Worm (Caenorhabditis elegans) whole organism, young adult: ENCODE measurements around the gene aps-1.

Experiments
- B0261.1 ChIP-seq: sonication (generic microtip); optimal IDR thresholded peaks from 2 replicates; lab custom pipeline; 2016; ENCODE audit warnings: mild to moderate bottlenecking, missing genetic modification characterization, moderate library complexity, missing compliant biosample characterization
- B0336.3 ChIP-seq: fragments of 200-800 bp; sonication (Bioruptor generic); IDR thresholded peaks from 2 replicates; pipeline ENCODE4 v1.3.6; 2022; ENCODE audit warnings: missing genetic modification characterization, missing compliant biosample characterization
- F37B4.10 ChIP-seq: fragments of 200-800 bp; sonication (Bioruptor generic); IDR thresholded peaks from 2 replicates; pipeline ENCODE4 v1.3.6; 2022; ENCODE audit warnings: missing genetic modification characterization, missing compliant biosample characterization
- F57C9.4 ChIP-seq: sonication (generic microtip); optimal IDR thresholded peaks from 2 replicates; lab custom pipeline; 2017; ENCODE audit warnings: mild to moderate bottlenecking, missing genetic modification characterization, missing compliant biosample characterization
- K11D2.4 ChIP-seq: fragments of 200-800 bp; sonication (Bioruptor generic); IDR thresholded peaks from 2 replicates; pipeline ENCODE4 v1.3.6; 2022; ENCODE audit warnings: missing genetic modification reagents, missing genetic modification characterization, missing compliant biosample characterization
- Y53G8AR.9 ChIP-seq: fragments of 200-800 bp; sonication (Bioruptor generic); conservative IDR thresholded peaks from 2 replicates; pipeline ENCODE4 v1.3.6; 2022; ENCODE audit warnings: missing genetic modification reagents, missing genetic modification characterization, missing compliant biosample characterization
- aptf-2 ChIP-seq: fragments of 200-800 bp; sonication (Bioruptor generic); conservative IDR thresholded peaks from 2 replicates; pipeline ENCODE4 v1.3.6; 2022; ENCODE audit warnings: missing genetic modification reagents, missing genetic modification characterization, missing compliant biosample characterization
- attf-3 ChIP-seq: fragments of 200-800 bp; sonication (Bioruptor generic); conservative IDR thresholded peaks from 2 replicates; pipeline ENCODE4 v1.3.6; 2022; ENCODE audit warnings: missing genetic modification reagents, missing genetic modification characterization, missing compliant biosample characterization
- attf-6 ChIP-seq: fragments of 200-800 bp; sonication (Bioruptor generic); IDR thresholded peaks from 2 replicates; pipeline ENCODE4 v1.3.6; 2022; ENCODE audit warnings: missing genetic modification reagents, missing genetic modification characterization, missing compliant biosample characterization
- bed-2 ChIP-seq: fragments of 200-800 bp; sonication (Bioruptor generic); IDR thresholded peaks from 2 replicates; pipeline ENCODE4 v1.3.6; 2022; ENCODE audit warnings: missing genetic modification reagents, missing genetic modification characterization, missing compliant biosample characterization
- ccch-3 ChIP-seq: fragments of 200-800 bp; sonication (Bioruptor generic); optimal IDR thresholded peaks from 2 replicates; lab custom pipeline; 2018; ENCODE audit warnings: mild to moderate bottlenecking, missing genetic modification characterization, missing compliant biosample characterization
- cebp-1 ChIP-seq, 2 experiments: fragments of 200-800 bp in 1 of 2; sonication (Bioruptor generic) in 1 of 2; sonication (generic microtip) in 1 of 2; IDR thresholded peaks in 1 of 2; optimal IDR thresholded peaks in 1 of 2; 2 replicates each; pipeline versions ENCODE4 v1.3.6 to Lab custom; 2017 to 2022; ENCODE audit warnings: missing compliant biosample characterization in 2 of 2, missing genetic modification characterization in 2 of 2, mild to moderate bottlenecking in 1 of 2, missing genetic modification reagents in 1 of 2, moderate library complexity in 1 of 2
- die-1 ChIP-seq: sonication (generic microtip); optimal IDR thresholded peaks from 2 replicates; lab custom pipeline; 2016; ENCODE audit warnings: missing genotype, mild to moderate bottlenecking, missing genetic modification characterization, missing compliant biosample characterization
- egl-18 ChIP-seq: fragments of 200-800 bp; sonication (Bioruptor generic); IDR thresholded peaks from 2 replicates; pipeline ENCODE4 v1.3.6; 2022; ENCODE audit warnings: missing genetic modification reagents, missing genetic modification characterization, missing compliant biosample characterization
- ekl-4 ChIP-seq: fragments of 200-800 bp; sonication (Bioruptor generic); IDR thresholded peaks from 2 replicates; pipeline ENCODE4 v1.3.6; 2022; ENCODE audit warnings: missing genetic modification reagents, missing genetic modification characterization, missing compliant biosample characterization
- ets-4 ChIP-seq: fragments of 200-800 bp; sonication (Bioruptor generic); optimal IDR thresholded peaks from 2 replicates; lab custom pipeline; 2018; ENCODE audit warnings: mild to moderate bottlenecking, missing genetic modification characterization, missing compliant biosample characterization
- fkh-3 ChIP-seq: sonication (generic microtip); optimal IDR thresholded peaks from 2 replicates; lab custom pipeline; 2016; ENCODE audit warnings: mild to moderate bottlenecking, missing genetic modification characterization, missing compliant biosample characterization
- hmg-20 ChIP-seq: fragments of 200-800 bp; sonication (Bioruptor generic); IDR thresholded peaks from 2 replicates; pipeline ENCODE4 v1.3.6; 2022; ENCODE audit warnings: missing genetic modification reagents, missing genetic modification characterization, missing compliant biosample characterization
- lin-35 ChIP-seq, 3 experiments: fragments of 150-350 bp in 2 of 3; sonication (generic microtip) in 1 of 3; optimal IDR thresholded peaks; 2 replicates each; lab custom pipeline; 2014 to 2018; ENCODE audit warnings: missing biosample characterization in 3 of 3, missing genetic modification characterization in 3 of 3, missing genetic modification reagents in 3 of 3
- lin-54 ChIP-seq: fragments of 200-800 bp; sonication (Bioruptor generic); optimal IDR thresholded peaks from 2 replicates; lab custom pipeline; 2018; ENCODE audit warnings: mild to moderate bottlenecking, missing genetic modification characterization, missing compliant biosample characterization
- mxl-1 ChIP-seq: sonication (generic microtip); optimal IDR thresholded peaks from 2 replicates; lab custom pipeline; 2016; ENCODE audit warnings: missing genetic modification characterization, missing compliant biosample characterization
- nfya-1 ChIP-seq: sonication (generic microtip); optimal IDR thresholded peaks from 2 replicates; lab custom pipeline; 2017; ENCODE audit warnings: antibody characterized with exemption, missing compliant biosample characterization, missing genetic modification characterization, borderline replicate concordance; ENCODE audit not compliant: insufficient read depth
- nfyb-1 ChIP-seq: fragments of 200-800 bp; sonication (Bioruptor generic); IDR thresholded peaks from 2 replicates; pipeline ENCODE4 v1.3.6; 2022; ENCODE audit warnings: missing genetic modification reagents, missing genetic modification characterization, missing compliant biosample characterization
- rec-8 ChIP-seq, 2 experiments: sonication (generic microtip); optimal IDR thresholded peaks; 2 replicates each; lab custom pipeline; 2016; ENCODE audit warnings: mild to moderate bottlenecking in 2 of 2, missing genetic modification characterization in 2 of 2, missing genetic modification reagents in 2 of 2, missing genotype in 2 of 2, missing biosample characterization in 1 of 2, missing compliant biosample characterization in 1 of 2, moderate library complexity in 1 of 2
- sea-2 ChIP-seq: fragments of 200-800 bp; sonication (Bioruptor generic); IDR thresholded peaks from 2 replicates; pipeline ENCODE4 v1.3.6; 2022; ENCODE audit warnings: missing genetic modification characterization, missing compliant biosample characterization
- snpc-3.4 ChIP-seq: sonication (generic microtip); optimal IDR thresholded peaks from 2 replicates; lab custom pipeline; 2017; ENCODE audit warnings: missing genetic modification characterization, mild to moderate bottlenecking, missing compliant biosample characterization, antibody characterized with exemption, moderate library complexity, missing genotype, missing genetic modification reagents
- somi-1 ChIP-seq: fragments of 200-800 bp; sonication (Bioruptor generic); optimal IDR thresholded peaks from 2 replicates; lab custom pipeline; 2018; ENCODE audit warnings: mild to moderate bottlenecking, missing genetic modification characterization, missing compliant biosample characterization
- tbx-9 ChIP-seq: sonication (generic microtip); optimal IDR thresholded peaks from 2 replicates; lab custom pipeline; 2016; ENCODE audit warnings: borderline replicate concordance, missing genetic modification characterization, inconsistent platforms, missing compliant biosample characterization
- tlf-1 ChIP-seq: fragments of 200-800 bp; sonication (Bioruptor generic); optimal IDR thresholded peaks from 2 replicates; lab custom pipeline; 2018; ENCODE audit warnings: mild to moderate bottlenecking, missing genetic modification characterization, missing compliant biosample characterization
- unc-130 ChIP-seq: sonication (generic microtip); optimal IDR thresholded peaks from 2 replicates; lab custom pipeline; 2016; ENCODE audit warnings: missing genetic modification reagents, missing genetic modification characterization, missing compliant biosample characterization
- unc-62 ChIP-seq: fragments of 150-350 bp; optimal IDR thresholded peaks from 2 replicates; lab custom pipeline; 2014; ENCODE audit warnings: missing biosample characterization, missing genetic modification reagents, missing genetic modification characterization
- zfh-2 ChIP-seq: fragments of 200-800 bp; sonication (Bioruptor generic); conservative IDR thresholded peaks from 2 replicates; pipeline ENCODE4 v1.3.6; 2022; ENCODE audit warnings: missing genetic modification reagents, missing genetic modification characterization, missing compliant biosample characterization
- ztf-25 ChIP-seq: fragments of 200-800 bp; sonication (Bioruptor generic); IDR thresholded peaks from 2 replicates; pipeline ENCODE4 v1.3.6; 2022; ENCODE audit warnings: missing genetic modification reagents, missing genetic modification characterization, missing compliant biosample characterization
- ztf-3 ChIP-seq: fragments of 200-800 bp; sonication (Bioruptor generic); optimal IDR thresholded peaks from 2 replicates; lab custom pipeline; 2018; ENCODE audit warnings: mild to moderate bottlenecking, missing genetic modification characterization, missing compliant biosample characterization
- ztf-6 ChIP-seq: fragments of 200-800 bp; sonication (Bioruptor generic); IDR thresholded peaks from 2 replicates; pipeline ENCODE4 v1.3.6; 2022; ENCODE audit warnings: missing genetic modification reagents, missing genetic modification characterization, missing compliant biosample characterization

aps-1 gene

ce11 chrV:5973713-5974112 lies 44.1 kb upstream of the aps-1 start:
- TF ChIP-seq sea-2 (GFP tag; lab: Robert Waterston, UW) = no peak
- TF ChIP-seq attf-3 (GFP tag; lab: Robert Waterston, UW) = no peak

ce11 chrV:5975724-5976123 lies 42.0 kb upstream of the aps-1 start, which contains the start of gene acy-2:
TSS of gene acy-2 (plus strand) at chrV:5976024.
- no peak for TF ChIP-seq unc-130 (GFP tag; lab: Kevin White, UChicago)
- TF ChIP-seq tlf-1 (GFP tag; lab: Kevin White, UChicago) = no peak
- TF ChIP-seq ekl-4 = no peak
- no peak for TF ChIP-seq tbx-9 (tag; lab: Kevin White, UChicago)
- no peak for TF ChIP-seq hmg-20 (GFP tag; lab: Robert Waterston, UW)
- no peak for TF ChIP-seq egl-18 (GFP tag; lab: Robert Waterston, UW)
- no peak for TF ChIP-seq somi-1
- TF ChIP-seq unc-62 (GFP tag; lab: Kevin White, UChicago) = no peak
- no peak for TF ChIP-seq B0261.1 (tag; lab: Kevin White, UChicago)
- no peak for TF ChIP-seq B0336.3
- TF ChIP-seq ccch-3 (GFP tag; lab: Kevin White, UChicago) = no peak
- no peak for TF ChIP-seq fkh-3 (tag; lab: Kevin White, UChicago)
- no peak for TF ChIP-seq attf-6 (GFP tag; lab: Robert Waterston, UW)
- no peak for TF ChIP-seq rec-8 (tag; optimal IDR thresholded peaks at IDR 0.05; lab: Kevin White, UChicago)
- TF ChIP-seq die-1 (tag; lab: Kevin White, UChicago) = no peak
- TF ChIP-seq nfyb-1 (GFP tag; lab: Robert Waterston, UW) = no peak
- no peak for TF ChIP-seq aptf-2 (GFP tag; lab: Robert Waterston, UW)
- no peak for TF ChIP-seq nfya-1
- no peak for TF ChIP-seq zfh-2 (GFP tag; lab: Robert Waterston, UW)

- no peak for TF ChIP-seq ets-4 (GFP tag; lab: Kevin White, UChicago)
- TF ChIP-seq ztf-25 = no peak
- no peak for TF ChIP-seq K11D2.4 (GFP tag; lab: Robert Waterston, UW)
- TF ChIP-seq lin-35 (GFP tag; optimal IDR thresholded peaks at IDR 0.05; lab: Kevin White, UChicago) = no peak
- TF ChIP-seq F57C9.4 (tag; lab: Kevin White, UChicago) = no peak
- TF ChIP-seq attf-3 (GFP tag; lab: Robert Waterston, UW) = no peak
- no peak for TF ChIP-seq snpc-3.4
- TF ChIP-seq ccch-3 (GFP tag; lab: Kevin White, UChicago) = no peak
These were observed 35.0 kb upstream of the aps-1 start for ce11 chrV:5982722-5983121.

- no peak for TF ChIP-seq lin-54
These were observed 34.4 kb upstream of the aps-1 start, which contains the start of gene dhs-16 for ce11 chrV:5983380-5983779. TSS of gene dhs-16 (plus strand) at chrV:5983745.

ce11 chrV:5984244-5984643 lies 33.5 kb upstream of the aps-1 start:
- TF ChIP-seq ztf-6 (GFP tag; lab: Robert Waterston, UW) (no peak), mxl-1 (no peak), tlf-1 (GFP tag; lab: Kevin White, UChicago) (no peak), ztf-3 (GFP tag; lab: Kevin White, UChicago) (no peak), ztf-25 (no peak), bed-2 (GFP tag; lab: Robert Waterston, UW) (no peak), F37B4.10 (GFP tag; lab: Robert Waterston, UW) (no peak), Y53G8AR.9 (no peak), cebp-1 (GFP tag; IDR thresholded peaks at IDR 0.05; lab: Robert Waterston, UW) (no peak), cebp-1 (tag; optimal IDR thresholded peaks at IDR 0.05; lab: Kevin White, UChicago) (no peak)
